Worm (Caenorhabditis elegans) whole organism, L3 larva: ENCODE results near the gene K09C6.9.
A peak's percentile ranks its signal among the peaks of the same experiment; 100 is the strongest.
"Not testable (repeated sequence)": the region's sequence is repeated elsewhere in the genome, so short reads cannot be mapped to it uniquely, and the experiment has no call there.

Source experiments
- R02D3.7 ChIP-seq: fragments of 150-350 bp; optimal IDR thresholded peaks from 2 replicates; lab custom pipeline; 2014; ENCODE audit warnings: missing biosample characterization, missing genetic modification characterization
- ZK546.5 ChIP-seq: sonication (generic microtip); optimal IDR thresholded peaks from 2 replicates; lab custom pipeline; 2017; ENCODE audit warnings: missing biosample characterization, missing genetic modification characterization
- aly-2 ChIP-seq: fragments of 150-350 bp; optimal IDR thresholded peaks from 2 replicates; lab custom pipeline; 2014; ENCODE audit warnings: missing biosample characterization, missing genetic modification characterization
- ama-1 ChIP-seq: fragments of 150-350 bp; optimal IDR thresholded peaks from 2 replicates; lab custom pipeline; 2018
- ceh-16 ChIP-seq: sonication (generic microtip); optimal IDR thresholded peaks from 2 replicates; lab custom pipeline; 2017; ENCODE audit warnings: missing biosample characterization, missing genetic modification characterization
- ceh-82 ChIP-seq: fragments of 150-350 bp; optimal IDR thresholded peaks from 2 replicates; lab custom pipeline; 2014; ENCODE audit warnings: missing biosample characterization, missing genetic modification characterization
- ceh-9 ChIP-seq: sonication (generic microtip); optimal IDR thresholded peaks from 2 replicates; lab custom pipeline; 2018; ENCODE audit warnings: missing biosample characterization, missing genetic modification characterization
- egl-27 ChIP-seq: sonication (generic microtip); optimal IDR thresholded peaks from 4 replicates; lab custom pipeline; 2017; ENCODE audit warnings: missing biosample characterization, missing genetic modification reagents, missing genetic modification characterization
- elt-1 ChIP-seq: fragments of 150-350 bp; optimal IDR thresholded peaks from 2 replicates; lab custom pipeline; 2014; ENCODE audit warnings: missing biosample characterization, missing genetic modification characterization
- fkh-10 ChIP-seq: sonication (generic microtip); optimal IDR thresholded peaks from 2 replicates; lab custom pipeline; 2017; ENCODE audit warnings: missing biosample characterization, missing genetic modification reagents, missing genetic modification characterization
- fkh-2 ChIP-seq: fragments of 150-350 bp; optimal IDR thresholded peaks from 2 replicates; lab custom pipeline; 2014; ENCODE audit warnings: missing biosample characterization, missing genetic modification reagents, missing genetic modification characterization
- fos-1 ChIP-seq: fragments of 150-350 bp; optimal IDR thresholded peaks from 2 replicates; lab custom pipeline; 2014; ENCODE audit warnings: missing biosample characterization, missing genetic modification characterization
- hmg-11 ChIP-seq: sonication (generic microtip); optimal IDR thresholded peaks from 2 replicates; lab custom pipeline; 2016; ENCODE audit warnings: missing genetic modification characterization, missing compliant biosample characterization
- lsy-12 ChIP-seq: sonication (generic microtip); optimal IDR thresholded peaks from 2 replicates; lab custom pipeline; 2016; ENCODE audit warnings: mild to moderate bottlenecking, missing genetic modification characterization, missing compliant biosample characterization
- mdl-1 ChIP-seq: fragments of 150-350 bp; optimal IDR thresholded peaks from 2 replicates; lab custom pipeline; 2014; ENCODE audit warnings: missing biosample characterization, missing genetic modification characterization
- mml-1 ChIP-seq: fragments of 150-350 bp; sonication (generic microtip); optimal IDR thresholded peaks from 3 replicates; lab custom pipeline; 2014; ENCODE audit warnings: missing biosample characterization, missing genetic modification characterization
- nfya-1 ChIP-seq: sonication (generic microtip); optimal IDR thresholded peaks from 2 replicates; lab custom pipeline; 2017; ENCODE audit warnings: missing genetic modification characterization, mild to moderate bottlenecking, missing compliant biosample characterization, antibody characterized with exemption, moderate library complexity; ENCODE audit not compliant: insufficient read depth
- nhr-11 ChIP-seq: fragments of 150-350 bp; optimal IDR thresholded peaks from 2 replicates; lab custom pipeline; 2014; ENCODE audit warnings: missing biosample characterization, missing genetic modification characterization
- nhr-12 ChIP-seq: fragments of 150-350 bp; optimal IDR thresholded peaks from 2 replicates; lab custom pipeline; 2014; ENCODE audit warnings: missing biosample characterization, missing genetic modification characterization
- nhr-237 ChIP-seq: fragments of 150-350 bp; optimal IDR thresholded peaks from 2 replicates; lab custom pipeline; 2014; ENCODE audit warnings: missing biosample characterization, missing genetic modification characterization
- nhr-25 ChIP-seq: sonication (generic microtip); optimal IDR thresholded peaks from 2 replicates; lab custom pipeline; 2017; ENCODE audit warnings: missing biosample characterization, missing genetic modification characterization
- nhr-43 ChIP-seq: sonication (generic microtip); optimal IDR thresholded peaks from 2 replicates; lab custom pipeline; 2016; ENCODE audit warnings: mild to moderate bottlenecking, missing genetic modification characterization, missing compliant biosample characterization; ENCODE audit not compliant: poor library complexity, severe bottlenecking
- nhr-76 ChIP-seq: fragments of 150-350 bp; sonication (generic microtip); optimal IDR thresholded peaks from 5 replicates; lab custom pipeline; 2014; ENCODE audit warnings: missing biosample characterization, missing genetic modification characterization
- nhr-77 ChIP-seq: fragments of 150-350 bp; optimal IDR thresholded peaks from 2 replicates; lab custom pipeline; 2014; ENCODE audit warnings: missing biosample characterization, missing genetic modification characterization
- pqm-1 ChIP-seq: fragments of 150-350 bp; optimal IDR thresholded peaks from 2 replicates; lab custom pipeline; 2017; ENCODE audit warnings: missing biosample characterization, missing genetic modification characterization, inconsistent platforms
- tbx-2 ChIP-seq: sonication (generic microtip); optimal IDR thresholded peaks from 2 replicates; lab custom pipeline; 2016; ENCODE audit warnings: mild to moderate bottlenecking, missing genetic modification characterization, missing compliant biosample characterization
- unc-62 ChIP-seq: fragments of 150-350 bp; sonication (generic microtip); optimal IDR thresholded peaks from 4 replicates; lab custom pipeline; 2014; ENCODE audit warnings: missing biosample characterization, missing genetic modification reagents, missing genetic modification characterization
- ztf-11 ChIP-seq: fragments of 150-350 bp; optimal IDR thresholded peaks from 2 replicates; lab custom pipeline; 2014; ENCODE audit warnings: missing biosample characterization, missing genetic modification characterization
- ztf-4 ChIP-seq: fragments of 150-350 bp; optimal IDR thresholded peaks from 2 replicates; lab custom pipeline; 2014; ENCODE audit warnings: missing biosample characterization, missing genetic modification characterization

The K09C6.9 gene

DNA sequence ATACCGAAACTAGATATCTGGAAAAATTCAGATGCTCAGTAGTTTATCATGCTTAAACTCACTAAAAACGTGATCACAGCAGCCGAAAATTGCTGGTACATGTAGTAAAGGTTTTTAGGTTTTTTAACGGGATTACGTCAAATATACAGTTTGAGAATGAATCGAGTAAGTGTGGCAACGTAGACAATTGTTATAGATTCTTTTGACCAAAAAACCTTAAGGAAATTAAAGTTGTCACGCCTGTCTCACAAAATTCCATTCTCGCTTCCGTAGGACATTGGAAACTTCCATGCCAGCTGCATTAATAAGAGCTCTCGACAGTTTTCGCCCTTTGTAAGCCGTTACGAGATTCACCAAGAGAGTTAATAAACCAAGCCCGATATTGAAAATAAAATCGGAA lies 31.9 kb downstream of the K09C6.9 start, which contains the start of gene srx-31:
srx-31 (minus strand) TSS at position 101 of the 400 bp plus-strand sequence.
- TF ChIP-seq egl-27 (tag; lab: Kevin White, UChicago); nhr-43 (tag; lab: Kevin White, UChicago); ama-1 (lab: Kevin White, UChicago): not testable (repeated sequence)

DNA sequence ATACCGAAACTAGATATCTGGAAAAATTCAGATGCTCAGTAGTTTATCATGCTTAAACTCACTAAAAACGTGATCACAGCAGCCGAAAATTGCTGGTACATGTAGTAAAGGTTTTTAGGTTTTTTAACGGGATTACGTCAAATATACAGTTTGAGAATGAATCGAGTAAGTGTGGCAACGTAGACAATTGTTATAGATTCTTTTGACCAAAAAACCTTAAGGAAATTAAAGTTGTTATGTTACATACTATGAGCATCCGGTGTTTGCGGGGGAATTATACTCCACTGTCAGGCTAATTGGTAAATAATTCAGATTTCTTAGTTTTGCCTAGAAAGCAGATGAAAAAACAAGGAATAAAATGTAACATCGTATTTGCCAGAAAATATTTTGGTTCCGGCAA lies 34.2 kb downstream of the K09C6.9 start, which contains the start of gene srx-32:
srx-32 (minus strand) TSS at position 101 of the 400 bp plus-strand sequence.
- TF ChIP-seq ZK546.5 (tag; lab: Kevin White, UChicago); pqm-1 (tag; lab: Kevin White, UChicago); unc-62 (GFP tag; lab: Kevin White, UChicago): not testable (repeated sequence)

DNA sequence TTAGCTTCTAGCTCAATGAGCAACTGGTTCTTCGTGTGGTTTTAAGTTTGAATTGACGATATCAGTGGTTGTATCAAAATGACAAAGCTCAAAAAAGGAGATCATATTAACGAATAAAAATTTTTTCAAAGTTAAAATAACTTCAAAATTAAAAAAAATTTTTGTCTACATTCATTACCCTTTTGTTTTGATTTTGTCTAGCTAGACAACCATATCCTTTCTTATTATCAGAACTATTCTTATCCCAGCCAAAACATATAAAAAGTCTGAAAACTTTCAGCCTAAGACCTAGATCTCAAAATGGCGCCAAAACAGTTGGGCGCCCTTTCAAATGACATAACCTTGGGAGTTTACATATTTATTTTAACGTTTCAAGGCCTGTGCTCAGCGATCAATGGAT lies 37.7 kb downstream of the K09C6.9 start, which contains the start of gene R13D11.1:
R13D11.1 (plus strand) TSS at position 301 of the 400 bp plus-strand sequence.
- TF ChIP-seq fkh-10 (GFP tag; lab: Kevin White, UChicago) (no peak), lsy-12 (tag; lab: Kevin White, UChicago) (no peak), hmg-11 (tag; lab: Kevin White, UChicago) (no peak), nhr-11 (no peak), ceh-16 (no peak), R02D3.7 (tag; lab: Kevin White, UChicago) (no peak), ztf-4 (no peak)
- TF ChIP-seq, all 47 proteins: peak for 0

DNA sequence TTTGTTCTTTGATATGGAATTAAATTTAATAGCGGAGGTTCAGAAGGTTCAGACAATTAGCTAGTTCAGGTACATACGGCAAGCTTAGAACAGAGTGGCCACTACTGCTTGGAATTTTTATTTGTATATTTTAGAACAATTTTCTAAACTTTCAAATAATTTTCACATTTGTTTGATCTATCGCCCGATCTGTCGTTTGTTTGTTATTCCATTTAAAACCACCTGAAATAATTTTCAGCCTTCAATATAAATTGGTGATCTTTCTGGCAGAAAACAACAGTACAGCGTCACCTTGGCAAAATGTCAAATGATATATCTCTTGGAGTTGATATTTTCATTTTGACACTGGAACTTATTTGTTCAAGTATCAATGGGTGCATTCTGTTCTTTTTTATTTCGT lies 40.1 kb downstream of the K09C6.9 start, which contains the start of gene R13D11.3:
R13D11.3 (plus strand) TSS at position 301 of the 400 bp plus-strand sequence.
- no peak for TF ChIP-seq elt-1 (tag; lab: Kevin White, UChicago)
- no peak for TF ChIP-seq ceh-9 (tag; lab: Kevin White, UChicago)
- no peak for TF ChIP-seq nhr-12 (tag; lab: Kevin White, UChicago)
- TF ChIP-seq ama-1 (lab: Kevin White, UChicago): no peak
- TF ChIP-seq nhr-76 (tag; lab: Kevin White, UChicago): no peak
- no peak for TF ChIP-seq fos-1 (tag; lab: Kevin White, UChicago)
- no peak for TF ChIP-seq fkh-2 (tag; lab: Kevin White, UChicago)
- TF ChIP-seq mdl-1: no peak
- TF ChIP-seq aly-2: no peak
- TF ChIP-seq nhr-25 (tag; lab: Kevin White, UChicago): no peak

DNA sequence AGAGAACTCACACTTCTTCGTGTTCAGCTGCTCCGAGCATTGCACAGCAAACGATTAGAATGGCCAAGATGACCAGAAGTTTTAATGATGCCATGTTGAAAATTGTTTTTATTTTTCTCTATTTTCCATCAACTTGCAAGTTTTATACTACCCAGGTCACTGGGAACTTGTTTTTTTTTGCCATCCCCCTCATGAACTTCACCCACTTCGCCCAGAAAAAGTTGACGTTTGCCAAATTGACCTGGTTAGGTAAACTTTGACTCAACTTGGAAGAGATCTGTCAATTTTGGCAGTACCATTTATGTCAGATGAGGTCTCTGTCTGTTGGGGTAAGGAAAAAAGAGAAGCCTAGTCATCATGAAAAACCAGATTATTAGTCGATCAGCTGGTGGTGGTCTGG lies 41.8 kb downstream of the K09C6.9 start, which contains the start of gene R13D11.10:
R13D11.10 (minus strand) TSS at position 101 of the 400 bp plus-strand sequence.
- no peak for TF ChIP-seq ama-1 (lab: Kevin White, UChicago)

DNA sequence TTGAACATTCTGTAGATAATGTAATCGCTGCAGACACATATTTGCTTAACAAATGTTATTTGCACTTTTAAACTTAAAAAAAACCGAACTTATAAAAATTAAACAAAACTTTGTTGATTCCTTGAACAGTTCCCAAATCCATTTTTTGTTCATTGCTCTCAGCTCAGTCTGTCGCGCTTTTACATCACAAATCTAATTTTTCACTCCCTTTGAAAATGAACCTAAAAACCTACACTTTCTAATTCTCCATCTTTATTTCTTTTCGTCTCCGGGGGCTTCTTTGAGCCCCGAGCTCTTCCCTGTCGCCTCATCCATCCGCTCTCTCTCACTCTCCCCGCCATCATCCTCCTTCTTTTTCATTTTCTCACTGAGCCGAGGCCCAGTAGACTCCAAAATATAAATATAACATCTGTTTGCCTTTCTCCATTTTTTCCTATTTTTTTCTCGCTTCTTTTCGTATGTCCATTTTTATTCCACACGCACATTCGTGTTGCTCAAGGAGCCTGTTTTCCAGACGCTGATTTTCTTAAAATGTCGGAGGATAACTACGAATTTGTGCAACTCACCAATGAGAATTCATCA lies 44.5 kb downstream of the K09C6.9 start, which contains the start of gene R13D11.4:
R13D11.4 (plus strand) TSS at position 532 of the 582 bp plus-strand sequence.
- peak; percentile 23 for TF ChIP-seq hmg-11 (tag; lab: Kevin White, UChicago)
- no peak for TF ChIP-seq mml-1 (tag; lab: Kevin White, UChicago)
- TF ChIP-seq ceh-82 (tag; lab: Kevin White, UChicago): no peak
- no peak for TF ChIP-seq mdl-1
- no peak for TF ChIP-seq fkh-2 (tag; lab: Kevin White, UChicago)
- TF ChIP-seq nfya-1 (tag; lab: Kevin White, UChicago): peak; percentile 39
- TF ChIP-seq fkh-10 (GFP tag; lab: Kevin White, UChicago): peak; percentile 30
- no peak for TF ChIP-seq tbx-2 (tag; lab: Kevin White, UChicago)
- no peak for TF ChIP-seq nhr-25 (tag; lab: Kevin White, UChicago)
- TF ChIP-seq ama-1 (lab: Kevin White, UChicago): no peak
- no peak for TF ChIP-seq nhr-237 (tag; lab: Kevin White, UChicago)
- TF ChIP-seq ztf-11 (tag; lab: Kevin White, UChicago): no peak
- no peak for TF ChIP-seq nhr-77 (tag; lab: Kevin White, UChicago)
